Comparison of ENCODE assay signal across 1 worm cellular context in the genomic region with DNA sequence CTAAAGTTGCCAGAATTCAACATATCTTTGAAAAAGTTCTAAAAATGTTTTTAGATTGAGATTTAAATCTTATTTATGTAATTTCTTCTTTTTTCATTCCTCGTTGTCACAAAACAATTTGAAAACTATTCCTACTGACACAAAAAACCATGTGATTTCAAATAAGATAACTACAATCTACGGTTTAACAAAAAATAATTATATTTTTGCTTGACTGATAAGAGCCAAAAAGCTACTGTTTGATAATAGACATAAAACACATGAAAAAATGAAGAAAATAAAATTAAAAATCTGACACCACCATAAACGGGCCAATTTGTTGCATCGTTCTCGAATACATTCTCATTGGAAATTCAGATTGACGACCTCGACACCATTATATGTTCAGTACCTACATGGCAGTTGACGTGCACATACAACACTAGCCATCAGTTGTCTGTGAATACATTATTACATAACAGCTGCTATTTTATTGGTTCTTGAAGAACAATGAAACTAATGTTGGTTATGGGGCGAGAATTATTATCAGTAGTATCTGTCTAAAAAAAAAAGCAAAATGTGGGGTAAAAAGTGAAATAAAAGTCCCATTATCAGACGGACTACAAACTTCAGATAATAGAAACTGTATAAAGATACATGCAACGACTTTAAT.
TF ChIP-seq lines count a peak whose summit lies in the region.

A gene (plus strand): TSS at position 602 of the 652 bp plus-strand sequence.

TF ChIP-seq in whole organism, L4 larva, 104 proteins besides CTCF, POLR2A, EP300 and RAD21 (continued from another document):
- TF ChIP-seq dmd-6 (GFP tag; IDR thresholded peaks at IDR 0.05; lab: Robert Waterston, UW) (0 out of 2 replicates have a peak, but pooled peaks have one; percentile 13), cey-2 (tag; optimal IDR thresholded peaks at IDR 0.05; lab: Kevin White, UChicago; ENCODE audit: borderline replicate concordance, insufficient read depth) (no peak), set-16 (GFP tag; IDR thresholded peaks at IDR 0.05; lab: Robert Waterston, UW) (no peak), unc-62 (GFP tag; optimal IDR thresholded peaks at IDR 0.05 in 1 of 2; lab: Kevin White, UChicago) (peak in 1 of 2 experiments; percentile 16), unc-62 (tag; optimal IDR thresholded peaks at IDR 0.05; lab: Kevin White, UChicago) (no peak), madf-9 (GFP tag; conservative IDR thresholded peaks at IDR 0.05; lab: Robert Waterston, UW) (no peak), Y75B8A.6 (GFP tag; IDR thresholded peaks at IDR 0.05; lab: Robert Waterston, UW) (no peak), hlh-11 (tag; optimal IDR thresholded peaks at IDR 0.05; lab: Kevin White, UChicago) (no peak), dve-1 (tag; optimal IDR thresholded peaks at IDR 0.05; lab: Kevin White, UChicago; ENCODE audit: insufficient read depth) (peak; percentile 47), tra-1 (GFP tag; IDR thresholded peaks at IDR 0.05; lab: Robert Waterston, UW) (no peak), spr-3 (GFP tag; optimal IDR thresholded peaks at IDR 0.05; lab: Kevin White, UChicago) (no peak), Y105C5A.15 (GFP tag; IDR thresholded peaks at IDR 0.05; lab: Robert Waterston, UW) (no peak), dmd-9 (GFP tag; IDR thresholded peaks at IDR 0.05; lab: Robert Waterston, UW) (no peak), lin-39 (tag; optimal IDR thresholded peaks at IDR 0.05; lab: Kevin White, UChicago) (no peak)
